Fruit fly (Drosophila melanogaster): ENCODE measurements around the gene Ir62a.

Gene Ir62a

dm6 chr3L:1577338-1577737, 46.3 kb upstream of the Ir62a start (continued):
- no peak for TF ChIP-seq bigmax (GFP tag; optimal IDR thresholded peaks at IDR 0.05)
- no peak for TF ChIP-seq Lim3 (GFP tag; IDR thresholded peaks at IDR 0.05)
- TF ChIP-seq nerfin-1 (tag; optimal IDR thresholded peaks at IDR 0.05) = peak; percentile 14
- peak; percentile 71 for TF ChIP-seq crol (GFP tag; IDR thresholded peaks at IDR 0.05)
- no peak for TF ChIP-seq CG7372 (GFP tag; IDR thresholded peaks at IDR 0.05)
- TF ChIP-seq cato (GFP tag; optimal IDR thresholded peaks at IDR 0.05; ENCODE audit: borderline replicate concordance) = no peak
- no peak for TF ChIP-seq dmrt99B (tag; optimal IDR thresholded peaks at IDR 0.05)
- peak; percentile 30; the same call in 1 of the 3 replicates for TF ChIP-seq sr (GFP tag; IDR thresholded peaks at IDR 0.05)
- TF ChIP-seq Jarid2 (GFP tag; optimal IDR thresholded peaks at IDR 0.05) = peak; percentile 9
- no peak for TF ChIP-seq CG15269 (tag; optimal IDR thresholded peaks at IDR 0.05)
- peak; percentile 98 for TF ChIP-seq onecut (GFP tag; IDR thresholded peaks at IDR 0.05)
- TF ChIP-seq kay (GFP tag; optimal IDR thresholded peaks at IDR 0.05) = no peak
- TF ChIP-seq CrebB (tag; optimal IDR thresholded peaks at IDR 0.05) = no peak
- no peak for TF ChIP-seq Hey (tag; optimal IDR thresholded peaks at IDR 0.05)
- TF ChIP-seq CG14441 (GFP tag; IDR thresholded peaks at IDR 0.05) = no peak
- TF ChIP-seq CG4328 (GFP tag; optimal IDR thresholded peaks at IDR 0.05) = no peak
- TF ChIP-seq z (GFP tag; IDR thresholded peaks at IDR 0.05) = no peak
- no peak for TF ChIP-seq hbn (GFP tag; IDR thresholded peaks at IDR 0.05; ENCODE audit: partially characterized antibody)
- TF ChIP-seq Trl (optimal IDR thresholded peaks at IDR 0.05) = peak; percentile 39 to 42
- TF ChIP-seq Trl (GFP tag; optimal IDR thresholded peaks at IDR 0.05) = no peak
- no peak for TF ChIP-seq CG6254 (GFP tag; optimal IDR thresholded peaks at IDR 0.05)
- 0 out of 2 replicates have a peak, but pooled peaks have one; percentile 10 for TF ChIP-seq sob (GFP tag; IDR thresholded peaks at IDR 0.05)
- TF ChIP-seq CG7963 (GFP tag; IDR thresholded peaks at IDR 0.05; ENCODE audit: partially characterized antibody) = no peak
- peak; percentile 47; the same call in 1 of the 3 replicates for TF ChIP-seq CG34422 (GFP tag; IDR thresholded peaks at IDR 0.05)
- TF ChIP-seq CG3281 (GFP tag; optimal IDR thresholded peaks at IDR 0.05) = no peak
- no peak for TF ChIP-seq CG30020 (tag; optimal IDR thresholded peaks at IDR 0.05)
- TF ChIP-seq CG1832 (GFP tag; optimal IDR thresholded peaks at IDR 0.05) = peak; percentile 57
- no peak for TF ChIP-seq Hr3 (GFP tag; optimal IDR thresholded peaks at IDR 0.05)
- no peak for TF ChIP-seq CG9609 (GFP tag; optimal IDR thresholded peaks at IDR 0.05)
- no peak for TF ChIP-seq CG9727 (GFP tag; optimal IDR thresholded peaks at IDR 0.05)
- no peak for TF ChIP-seq CG10209 (GFP tag; optimal IDR thresholded peaks at IDR 0.05)
- TF ChIP-seq sd (tag; optimal IDR thresholded peaks at IDR 0.05) = no peak
- no peak for TF ChIP-seq aop (GFP tag; IDR thresholded peaks at IDR 0.05)
- 0 out of 2 replicates have a peak, but pooled peaks have one; percentile 24 for TF ChIP-seq nerfin-2 (GFP tag; IDR thresholded peaks at IDR 0.05; ENCODE audit: partially characterized antibody)
- TF ChIP-seq sqz (GFP tag; optimal IDR thresholded peaks at IDR 0.05) = peak; percentile 49
- TF ChIP-seq ken (GFP tag; IDR thresholded peaks at IDR 0.05) = no peak
- no peak for TF ChIP-seq CG1647 (GFP tag; optimal IDR thresholded peaks at IDR 0.05)
- peak; percentile 60 for TF ChIP-seq MBD-R2 (GFP tag; IDR thresholded peaks at IDR 0.05)
- TF ChIP-seq fd96Cb (tag; optimal IDR thresholded peaks at IDR 0.05) = no peak
- no peak for TF ChIP-seq sima (GFP tag; optimal IDR thresholded peaks at IDR 0.05)
- TF ChIP-seq CG11695 (GFP tag; IDR thresholded peaks at IDR 0.05) = no peak
- no peak for TF ChIP-seq fu2 (GFP tag; optimal IDR thresholded peaks at IDR 0.05)
- peak; percentile 10; the same call in 1 of the 2 replicates for TF ChIP-seq vvl (GFP tag; IDR thresholded peaks at IDR 0.05)
- no peak for TF ChIP-seq Fer3 (tag; optimal IDR thresholded peaks at IDR 0.05)
- TF ChIP-seq CG30431 (GFP tag; optimal IDR thresholded peaks at IDR 0.05) = no peak
- no peak for TF ChIP-seq scrt (GFP tag; optimal IDR thresholded peaks at IDR 0.05)
- no peak for TF ChIP-seq CTCF (GFP tag; optimal IDR thresholded peaks at IDR 0.05)
- no peak for TF ChIP-seq Xrp1 (GFP tag; IDR thresholded peaks at IDR 0.05)
- no peak for TF ChIP-seq HLH54F (GFP tag; optimal IDR thresholded peaks at IDR 0.05)
- no peak for TF ChIP-seq usp (GFP tag; optimal IDR thresholded peaks at IDR 0.05)
- no peak for TF ChIP-seq CG10959 (GFP tag; IDR thresholded peaks at IDR 0.05)
- no peak for TF ChIP-seq CG4707 (GFP tag; optimal IDR thresholded peaks at IDR 0.05)
- no peak for TF ChIP-seq CG3847 (GFP tag; IDR thresholded peaks at IDR 0.05)
